Fruit fly (Drosophila melanogaster) whole organism, wandering third instar larva: ENCODE measurements around the gene CG42489.

Experiments used
- CrebA ChIP-seq: fragments of 200-800 bp; sonication (Bioruptor generic); optimal IDR thresholded peaks from 2 replicates; lab custom pipeline; 2016; ENCODE audit warnings: missing biosample characterization, mild to moderate bottlenecking, missing genetic modification characterization, borderline replicate concordance
- GATAd ChIP-seq: sonication (Bioruptor generic); optimal IDR thresholded peaks from 2 replicates; lab custom pipeline; 2016; ENCODE audit warnings: missing biosample characterization, missing genetic modification characterization
- Hr78 ChIP-seq: fragments of >200 bp; optimal IDR thresholded peaks from 2 replicates; lab custom pipeline; 2017; ENCODE audit warnings: missing biosample characterization, missing genetic modification characterization
- Myc ChIP-seq: fragments of >200 bp; optimal IDR thresholded peaks from 2 replicates; lab custom pipeline; 2017
- dl ChIP-seq, 2 experiments: fragments of 175-275, 200-275 bp in 1 of 2; fragments of 200-275 bp in 1 of 2; sonication (Bioruptor generic); optimal IDR thresholded peaks; lab custom pipeline; 2018; ENCODE audit warnings: mild to moderate bottlenecking in 2 of 2, missing biosample characterization in 2 of 2, missing genetic modification characterization in 2 of 2, moderate library complexity in 2 of 2; ENCODE audit not compliant: partially characterized antibody in 2 of 2, insufficient read depth in 1 of 2
- jim ChIP-seq: fragments of 175-275, 200-325 bp; sonication (Bioruptor generic); optimal IDR thresholded peaks from 2 replicates; lab custom pipeline; 2016; ENCODE audit warnings: missing biosample characterization, mild to moderate bottlenecking, missing genetic modification characterization
- lola ChIP-seq: fragments of >200 bp; optimal IDR thresholded peaks from 2 replicates; lab custom pipeline; 2017; ENCODE audit warnings: missing biosample characterization, missing genetic modification characterization
- woc ChIP-seq: sonication (Bioruptor generic); optimal IDR thresholded peaks from 2 replicates; lab custom pipeline; 2016; ENCODE audit warnings: missing biosample characterization, mild to moderate bottlenecking, missing genetic modification characterization

DNA sequence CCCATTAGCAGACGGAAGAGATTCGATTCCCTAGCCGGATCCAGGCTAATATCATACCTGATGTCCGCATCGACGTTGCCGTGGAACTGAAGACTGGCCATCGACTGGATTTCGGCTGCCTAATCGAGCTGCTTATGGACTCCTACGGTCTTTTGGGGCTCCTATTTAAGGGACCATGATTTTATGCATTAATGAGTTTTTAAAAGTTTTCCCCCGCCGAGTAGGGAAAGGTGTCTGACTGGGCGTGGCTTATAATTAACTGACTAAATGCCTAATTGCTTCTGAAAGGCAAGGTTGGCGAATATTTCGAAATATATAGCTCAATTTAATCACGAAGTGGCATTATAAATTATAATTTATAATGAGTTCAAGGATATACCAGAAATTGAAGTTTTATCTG is 18.8 kb downstream of the CG42489 start, which contains the start of gene Or85e:
- TF ChIP-seq dl (GFP tag; optimal IDR thresholded peaks at IDR 0.05; lab: Kevin White, UChicago; ENCODE audit: insufficient read depth in 1 of 2, partially characterized antibody in 2 of 2) (no peak), CrebA (GFP tag; lab: Kevin White, UChicago) (no peak), jim (GFP tag; lab: Kevin White, UChicago) (no peak), woc (GFP tag; lab: Kevin White, UChicago) (no peak), GATAd (GFP tag; lab: Kevin White, UChicago) (no peak), Hr78 (no peak), lola (no peak), Myc (no peak)
